Fruit fly (Drosophila melanogaster): Measurements from ENCODE around the gene Ten-m.

The Ten-m gene

DNA sequence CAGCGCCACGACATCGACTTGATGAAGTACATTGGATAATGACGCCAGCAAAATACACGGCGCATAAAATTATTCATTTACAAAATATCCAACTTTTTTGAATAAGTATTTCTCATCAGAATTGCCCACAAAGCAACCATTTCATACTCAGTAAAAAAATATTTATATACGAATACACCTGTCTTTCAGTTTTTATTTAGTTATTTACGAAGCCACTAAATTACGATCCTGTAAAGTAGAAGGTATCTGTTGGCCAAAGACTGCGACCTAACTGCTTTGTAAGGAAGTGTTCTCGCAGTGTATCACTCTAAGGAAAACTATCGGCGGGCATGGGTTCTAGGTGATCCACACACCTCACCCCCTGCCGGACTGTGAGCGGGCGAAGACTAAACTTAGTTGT, 130.5 kb downstream of the Ten-m start:
- TF ChIP-seq cic (GFP tag; optimal IDR thresholded peaks at IDR 0.05) (no peak), CG1620 (GFP tag; optimal IDR thresholded peaks at IDR 0.05) (no peak), kay (GFP tag; ENCODE audit: borderline replicate concordance) (peak; percentile 93), CG14711 (tag; optimal IDR thresholded peaks at IDR 0.05) (peak; percentile 39), ovo (GFP tag; optimal IDR thresholded peaks at IDR 0.05) (no peak), CG7045 (GFP tag; optimal IDR thresholded peaks at IDR 0.05) (peak; percentile 50), Hr96 (GFP tag; optimal IDR thresholded peaks at IDR 0.05) (peak; percentile 28), Clk (GFP tag; optimal IDR thresholded peaks at IDR 0.05) (peak; percentile 25), cnc (optimal IDR thresholded peaks at IDR 0.05) (no peak), Crg-1 (GFP tag; optimal IDR thresholded peaks at IDR 0.05) (no peak), CG11617 (GFP tag; optimal IDR thresholded peaks at IDR 0.05) (peak; percentile 22), CG12768 (GFP tag; optimal IDR thresholded peaks at IDR 0.05) (peak; percentile 72), Mnt (GFP tag; optimal IDR thresholded peaks at IDR 0.05) (no peak), toe (GFP tag; optimal IDR thresholded peaks at IDR 0.05) (peak; percentile 40), CG7101 (tag; optimal IDR thresholded peaks at IDR 0.05) (no peak), tj (GFP tag; optimal IDR thresholded peaks at IDR 0.05) (peak; percentile 9), CG5204 (GFP tag; optimal IDR thresholded peaks at IDR 0.05) (peak; percentile 67), pad (GFP tag; optimal IDR thresholded peaks at IDR 0.05) (peak; percentile 7), bab1 (GFP tag; optimal IDR thresholded peaks at IDR 0.05) (no peak), CG33017 (tag; optimal IDR thresholded peaks at IDR 0.05) (peak; percentile 19)

DNA sequence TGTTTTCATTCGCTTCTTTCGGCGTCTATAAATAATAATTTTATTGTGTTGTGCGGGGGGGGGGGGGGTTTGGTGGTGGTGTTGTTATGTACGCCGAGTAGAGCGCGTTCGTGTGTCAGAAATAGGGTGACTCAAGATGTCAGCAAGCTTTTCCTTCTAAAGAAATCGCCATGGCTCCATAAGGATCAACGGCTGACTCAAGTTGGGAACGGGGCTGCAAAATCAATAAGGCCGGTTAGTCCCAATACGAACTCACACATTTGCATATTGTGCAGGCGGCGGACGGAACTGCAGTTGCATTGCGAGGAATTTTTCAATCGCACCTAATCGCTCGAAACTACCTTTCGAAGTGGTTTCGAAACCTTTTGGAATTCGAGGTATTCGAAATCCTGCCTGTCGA, 131.0 kb downstream of the Ten-m start:
- TF ChIP-seq Crg-1 (GFP tag; optimal IDR thresholded peaks at IDR 0.05) (no peak), Hr96 (GFP tag; optimal IDR thresholded peaks at IDR 0.05) (no peak), toe (GFP tag; optimal IDR thresholded peaks at IDR 0.05) (no peak), CG7101 (tag; optimal IDR thresholded peaks at IDR 0.05) (no peak), cnc (optimal IDR thresholded peaks at IDR 0.05) (no peak), CG33017 (tag; optimal IDR thresholded peaks at IDR 0.05) (no peak), Clk (GFP tag; optimal IDR thresholded peaks at IDR 0.05) (no peak), Mnt (GFP tag; optimal IDR thresholded peaks at IDR 0.05) (no peak), CG5204 (GFP tag; optimal IDR thresholded peaks at IDR 0.05) (no peak), CG11617 (GFP tag; optimal IDR thresholded peaks at IDR 0.05) (no peak), CG12768 (GFP tag; optimal IDR thresholded peaks at IDR 0.05) (no peak), ovo (GFP tag; optimal IDR thresholded peaks at IDR 0.05) (no peak), CG7045 (GFP tag; optimal IDR thresholded peaks at IDR 0.05) (no peak)

DNA sequence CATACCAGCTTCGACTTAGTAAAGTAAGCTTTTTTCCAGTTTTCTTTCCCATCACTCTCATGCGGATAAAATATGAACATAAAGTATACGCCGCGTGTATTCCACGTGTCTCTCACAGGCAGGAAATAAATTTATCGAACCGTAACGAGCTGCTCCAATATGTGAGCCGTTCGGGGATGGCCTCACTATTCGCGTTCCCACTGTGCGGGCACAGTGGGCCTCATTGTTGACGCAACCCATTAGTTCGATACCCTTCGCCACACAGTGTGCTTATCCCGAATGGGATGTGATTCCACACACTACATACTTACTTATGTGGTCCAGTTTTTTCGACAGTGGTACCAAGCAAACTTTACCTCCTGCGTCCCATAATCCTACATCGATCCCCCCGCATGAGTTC, 131.7 kb downstream of the Ten-m start:
- TF ChIP-seq bab1 (GFP tag; optimal IDR thresholded peaks at IDR 0.05) (no peak), CG5204 (GFP tag; optimal IDR thresholded peaks at IDR 0.05) (no peak), CG33017 (tag; optimal IDR thresholded peaks at IDR 0.05) (no peak), ovo (GFP tag; optimal IDR thresholded peaks at IDR 0.05) (no peak), Clk (GFP tag; optimal IDR thresholded peaks at IDR 0.05) (no peak), CG11617 (GFP tag; optimal IDR thresholded peaks at IDR 0.05) (no peak), CG1620 (GFP tag; optimal IDR thresholded peaks at IDR 0.05) (no peak), CG7101 (tag; optimal IDR thresholded peaks at IDR 0.05) (no peak)

DNA sequence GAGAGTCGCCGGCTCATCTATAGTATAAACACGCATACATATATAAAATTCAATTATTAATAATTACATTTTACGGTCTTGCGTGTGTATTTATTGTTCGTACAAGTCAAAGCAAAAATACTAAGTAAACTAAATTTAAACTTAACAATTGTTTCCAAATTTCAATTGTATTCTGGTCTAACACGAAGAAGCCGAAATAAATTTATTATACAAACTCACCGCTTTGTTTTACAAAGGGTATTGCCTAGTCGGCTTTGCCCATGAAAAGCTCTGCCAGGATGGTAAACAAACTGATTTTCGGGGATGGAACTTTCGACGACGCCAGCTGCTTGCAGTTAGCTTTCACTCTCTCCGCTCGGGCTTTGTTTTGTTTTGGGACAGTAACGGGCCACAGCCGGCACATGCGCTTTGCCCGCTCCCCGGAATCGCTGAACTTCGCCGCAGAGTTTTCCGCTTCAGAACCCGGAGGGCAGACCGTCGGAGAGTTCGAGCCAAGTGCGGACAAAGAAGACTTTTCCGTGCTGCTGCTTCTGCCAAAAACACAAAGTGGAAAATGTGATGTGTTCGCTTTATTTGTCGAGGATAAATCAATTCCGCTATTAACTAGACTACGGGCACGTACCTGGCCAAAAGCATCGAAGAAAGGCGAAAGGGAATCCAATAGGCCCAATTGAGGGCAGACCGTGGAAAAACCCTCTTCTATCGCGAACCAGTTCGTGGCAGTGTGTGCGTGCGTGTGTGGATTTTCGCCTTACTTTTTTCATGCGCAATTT, 133.9 kb downstream of the Ten-m start, which contains the start of gene Srpk79D:
Srpk79D (plus strand) TSS at position 457 of the 773 bp plus-strand sequence.
- TF ChIP-seq Hr96 (GFP tag; optimal IDR thresholded peaks at IDR 0.05) (no peak), CG14711 (tag; optimal IDR thresholded peaks at IDR 0.05) (no peak), tj (GFP tag; optimal IDR thresholded peaks at IDR 0.05) (no peak), CG33017 (tag; optimal IDR thresholded peaks at IDR 0.05) (no peak), cnc (optimal IDR thresholded peaks at IDR 0.05) (no peak), Clk (GFP tag; optimal IDR thresholded peaks at IDR 0.05) (no peak), CG12768 (GFP tag; optimal IDR thresholded peaks at IDR 0.05) (no peak), Crg-1 (GFP tag; optimal IDR thresholded peaks at IDR 0.05) (no peak), toe (GFP tag; optimal IDR thresholded peaks at IDR 0.05) (no peak), CG11617 (GFP tag; optimal IDR thresholded peaks at IDR 0.05) (no peak), ovo (GFP tag; optimal IDR thresholded peaks at IDR 0.05) (no peak), pad (GFP tag; optimal IDR thresholded peaks at IDR 0.05) (no peak), cic (GFP tag; optimal IDR thresholded peaks at IDR 0.05) (no peak), CG1620 (GFP tag; optimal IDR thresholded peaks at IDR 0.05) (no peak), CG7045 (GFP tag; optimal IDR thresholded peaks at IDR 0.05) (no peak), CG7101 (tag; optimal IDR thresholded peaks at IDR 0.05) (no peak)

DNA sequence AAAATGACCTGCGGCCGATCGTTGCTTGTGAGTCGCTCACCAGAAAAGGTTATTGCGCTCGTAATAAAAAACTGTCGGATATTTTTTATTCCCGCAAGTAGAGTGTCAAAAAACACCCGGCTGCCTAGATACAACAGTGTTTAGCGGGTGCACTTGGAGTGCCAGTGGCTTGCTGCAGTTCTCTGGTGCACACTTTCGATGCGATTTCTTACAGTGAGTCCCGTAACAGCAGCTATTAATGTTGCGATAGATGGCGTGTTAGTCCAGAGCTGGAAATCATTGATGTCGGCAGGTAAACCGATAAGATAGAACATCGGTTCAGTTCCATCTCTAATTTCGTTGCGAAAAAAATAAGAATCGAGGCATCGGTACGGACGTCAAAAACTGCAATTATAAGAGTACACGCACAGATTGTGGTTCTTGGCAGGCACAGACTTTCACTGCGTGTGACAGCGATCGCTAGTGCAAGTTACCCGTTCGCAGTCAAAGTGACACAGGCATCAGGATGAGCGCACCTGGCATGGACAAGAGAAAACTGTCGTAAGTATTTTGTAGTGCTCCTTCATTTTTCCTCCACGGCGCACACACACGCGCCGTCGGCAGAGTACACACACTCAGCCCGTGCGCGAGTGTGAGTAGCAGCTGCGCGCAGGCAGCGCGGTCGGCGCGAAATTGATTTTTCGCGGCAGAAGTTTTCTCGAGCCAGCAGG, 140.3 kb downstream of the Ten-m start, which contains the start of gene Csp:
Csp (plus strand) TSS at position 135 of the 710 bp plus-strand sequence.
- TF ChIP-seq CG33017 (tag; optimal IDR thresholded peaks at IDR 0.05) (no peak), Crg-1 (GFP tag; optimal IDR thresholded peaks at IDR 0.05) (peak; percentile 5), CG14711 (tag; optimal IDR thresholded peaks at IDR 0.05) (peak; percentile 35), CG7045 (GFP tag; optimal IDR thresholded peaks at IDR 0.05) (peak; percentile 35), Hr96 (GFP tag; optimal IDR thresholded peaks at IDR 0.05) (peak; percentile 67), Clk (GFP tag; optimal IDR thresholded peaks at IDR 0.05) (peak; percentile 47), CG1620 (GFP tag; optimal IDR thresholded peaks at IDR 0.05) (peak; percentile 45), cnc (optimal IDR thresholded peaks at IDR 0.05) (no peak), pad (GFP tag; optimal IDR thresholded peaks at IDR 0.05) (peak; percentile 23), tj (GFP tag; optimal IDR thresholded peaks at IDR 0.05) (no peak), ovo (GFP tag; optimal IDR thresholded peaks at IDR 0.05) (peak; percentile 18), bab1 (GFP tag; optimal IDR thresholded peaks at IDR 0.05) (peak; percentile 47), toe (GFP tag; optimal IDR thresholded peaks at IDR 0.05) (peak; percentile 78), Mnt (GFP tag; optimal IDR thresholded peaks at IDR 0.05) (peak; percentile 61), CG7101 (tag; optimal IDR thresholded peaks at IDR 0.05) (peak; percentile 38), CG5204 (GFP tag; optimal IDR thresholded peaks at IDR 0.05) (peak; percentile 59), cic (GFP tag; optimal IDR thresholded peaks at IDR 0.05) (peak; percentile 35), kay (GFP tag; ENCODE audit: borderline replicate concordance) (no peak), CG11617 (GFP tag; optimal IDR thresholded peaks at IDR 0.05) (peak; percentile 18), CG12768 (GFP tag; optimal IDR thresholded peaks at IDR 0.05) (peak; percentile 56)

Data from whole organism, adult.